Worm (Caenorhabditis elegans) whole organism, L3 larva: ENCODE results near the gene clec-4.

Experiments
- eor-1 ChIP-seq, 2 experiments: fragments of 150-350 bp; optimal IDR thresholded peaks; 2 replicates each; lab custom pipeline; 2014 to 2018; ENCODE audit warnings: missing biosample characterization in 2 of 2, missing genetic modification characterization in 2 of 2
- unc-62 ChIP-seq: fragments of 150-350 bp; sonication (generic microtip); optimal IDR thresholded peaks from 4 replicates; lab custom pipeline; 2014; ENCODE audit warnings: missing biosample characterization, missing genetic modification reagents, missing genetic modification characterization

DNA sequence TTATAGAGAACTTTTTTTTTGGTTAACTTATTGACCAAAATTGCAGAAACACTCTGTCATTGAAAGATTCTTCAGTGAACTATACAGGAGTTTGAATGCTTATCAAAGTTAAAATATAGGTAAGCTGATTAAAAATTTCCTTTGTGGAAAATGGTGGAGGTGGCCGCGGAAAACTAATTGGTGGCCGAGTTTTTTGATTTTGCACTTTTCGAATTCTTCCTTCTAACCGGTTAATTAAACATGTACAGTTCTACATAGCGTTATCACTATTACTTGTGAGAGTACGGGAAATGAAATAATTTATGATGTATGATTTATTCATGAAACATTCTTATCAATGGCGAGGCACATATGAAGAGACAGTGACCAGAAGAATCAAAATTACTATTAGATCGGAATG lies 3.2 kb downstream of the clec-4 start, which contains the start of gene clec-8:
- no peak for TF ChIP-seq eor-1 (tag; optimal IDR thresholded peaks at IDR 0.05; lab: Kevin White, UChicago)
- no peak for TF ChIP-seq unc-62 (GFP tag; lab: Kevin White, UChicago)
